Worm (Caenorhabditis elegans) whole organism, L2 larva: Measurements from ENCODE around the gene C09G12.5.

Experiments
- lin-13 ChIP-seq: fragments of 150-350 bp; optimal IDR thresholded peaks from 2 replicates; lab custom pipeline; 2014; ENCODE audit warnings: missing biosample characterization, missing genetic modification reagents, missing genetic modification characterization
- unc-62 ChIP-seq: fragments of 150-350 bp; optimal IDR thresholded peaks from 2 replicates; lab custom pipeline; 2014; ENCODE audit warnings: missing biosample characterization, missing genetic modification reagents, missing genetic modification characterization

DNA sequence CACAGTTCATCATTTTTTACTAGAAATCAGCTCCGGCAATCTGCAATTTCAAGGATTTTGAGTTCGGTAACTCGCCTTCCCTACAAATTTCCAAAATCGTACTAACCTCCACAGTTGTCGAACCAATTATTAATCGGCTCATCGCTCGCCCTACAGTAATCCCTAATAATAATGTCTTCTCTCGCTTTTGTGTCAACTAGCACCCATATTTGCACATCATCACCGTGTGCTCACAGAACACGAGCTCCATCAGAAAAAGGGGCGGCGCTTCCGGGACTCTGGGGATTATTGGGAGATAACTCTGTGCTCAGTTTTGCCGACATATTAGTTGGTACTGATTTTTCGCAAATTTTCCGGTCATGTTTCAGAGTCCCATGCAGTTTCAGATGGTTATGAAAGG is 18.8 kb downstream of the C09G12.5 start, which contains the start of gene ceh-53:
- no peak for TF ChIP-seq unc-62 (GFP tag; lab: Kevin White, UChicago)
- TF ChIP-seq lin-13 (GFP tag; lab: Kevin White, UChicago), result no peak
